Fruit fly (Drosophila melanogaster) whole organism, embryonic: ENCODE results near the gene CG3862.
A peak's percentile ranks its signal among the peaks of the same experiment; 100 is the strongest.

Experiments
- B-H2 ChIP-seq: fragments of 200-800 bp; sonication (Bioruptor generic); optimal IDR thresholded peaks from 2 replicates; lab custom pipeline; 2018; ENCODE audit warnings: missing biosample characterization, mild to moderate bottlenecking, missing genetic modification characterization
- BEAF-32 ChIP-seq: fragments of 200-800 bp; sonication (Bioruptor generic); optimal IDR thresholded peaks from 3 replicates; lab custom pipeline; 2017; ENCODE audit warnings: missing biosample characterization, missing genetic modification characterization, mild to moderate bottlenecking, moderate library complexity, missing genetic modification reagents
- CG12104 ChIP-seq: fragments of 200-800 bp; sonication (Bioruptor generic); optimal IDR thresholded peaks from 3 replicates; lab custom pipeline; 2016; ENCODE audit warnings: missing biosample characterization, missing genetic modification characterization
- CG13775 ChIP-seq: fragments of 200-800 bp; sonication (Bioruptor generic); optimal IDR thresholded peaks from 3 replicates; lab custom pipeline; 2017; ENCODE audit warnings: missing biosample characterization, mild to moderate bottlenecking, missing genetic modification characterization
- CG14667 ChIP-seq: fragments of 200-800 bp; sonication (Bioruptor generic); IDR thresholded peaks from 2 replicates; pipeline ENCODE4 v1.3.6; 2022; ENCODE audit warnings: missing biosample characterization, missing genetic modification characterization
- CG15696 ChIP-seq: fragments of 200-800 bp; sonication (Bioruptor generic); optimal IDR thresholded peaks from 2 replicates; lab custom pipeline; 2019; ENCODE audit warnings: missing biosample characterization, mild to moderate bottlenecking, missing genetic modification characterization, moderate library complexity
- CG17359 ChIP-seq: fragments of 200-800 bp; sonication (Bioruptor generic); optimal IDR thresholded peaks from 3 replicates; lab custom pipeline; 2018; ENCODE audit warnings: missing biosample characterization, mild to moderate bottlenecking, missing genetic modification characterization, moderate library complexity
- CG1792 ChIP-seq: fragments of 200-800 bp; sonication (Bioruptor generic); optimal IDR thresholded peaks from 2 replicates; lab custom pipeline; 2016; ENCODE audit warnings: missing biosample characterization, missing genetic modification characterization
- CG1832 ChIP-seq: fragments of 200-800 bp; sonication (Bioruptor generic); optimal IDR thresholded peaks from 2 replicates; lab custom pipeline; 2017; ENCODE audit warnings: missing biosample characterization, mild to moderate bottlenecking, missing genetic modification characterization, inconsistent platforms
- CG18619 ChIP-seq: fragments of 200-800 bp; sonication (Bioruptor generic); optimal IDR thresholded peaks from 3 replicates; lab custom pipeline; 2017; ENCODE audit warnings: missing biosample characterization, mild to moderate bottlenecking, missing genetic modification characterization
- CG2712 ChIP-seq: fragments of 200-800 bp; optimal IDR thresholded peaks from 3 replicates; lab custom pipeline; 2019; ENCODE audit warnings: missing biosample characterization, mild to moderate bottlenecking, missing genetic modification characterization, moderate library complexity
- CG2889 ChIP-seq: fragments of 200-800 bp; sonication (Bioruptor generic); IDR thresholded peaks from 3 replicates; pipeline ENCODE4 v1.3.6; 2022; ENCODE audit warnings: missing biosample characterization, missing genetic modification characterization
- CG3726 ChIP-seq: fragments of 200-800 bp; sonication (Bioruptor generic); IDR thresholded peaks from 3 replicates; pipeline ENCODE4, ENCODE4 v1.3.6; 2022; ENCODE audit warnings: missing biosample characterization, missing genetic modification characterization
- CG3995 ChIP-seq: fragments of 200-800 bp; sonication (Bioruptor generic); optimal IDR thresholded peaks from 3 replicates; lab custom pipeline; 2016; ENCODE audit warnings: missing biosample characterization, missing genetic modification characterization
- CG5953 ChIP-seq: fragments of 200-800 bp; sonication (Bioruptor generic); IDR thresholded peaks from 2 replicates; pipeline ENCODE4 v1.3.6; 2022; ENCODE audit warnings: missing biosample characterization, missing genetic modification characterization
- CG6791 ChIP-seq: fragments of 200-800 bp; sonication (Bioruptor generic); IDR thresholded peaks from 3 replicates; pipeline ENCODE4 v1.3.6; 2022; ENCODE audit warnings: missing biosample characterization, missing genetic modification characterization; ENCODE audit not compliant: partially characterized antibody
- CG9727 ChIP-seq: fragments of 200-800 bp; sonication (Bioruptor generic); optimal IDR thresholded peaks from 3 replicates; lab custom pipeline; 2017; ENCODE audit warnings: missing biosample characterization, mild to moderate bottlenecking, missing genetic modification characterization
- CG9876 ChIP-seq: fragments of 200-800 bp; sonication (Bioruptor generic); optimal IDR thresholded peaks from 2 replicates; lab custom pipeline; 2016; ENCODE audit warnings: missing biosample characterization, missing genetic modification characterization
- Dfd ChIP-seq, 2 experiments: fragments of >200 bp; optimal IDR thresholded peaks; 2 replicates each; lab custom pipeline; 2017; ENCODE audit warnings: missing biosample characterization in 2 of 2, missing genetic modification characterization in 2 of 2
- Dip2 ChIP-seq: fragments of 200-800 bp; sonication (Bioruptor generic); IDR thresholded peaks from 2 replicates; pipeline ENCODE4 v1.3.6; 2022; ENCODE audit warnings: missing biosample characterization, missing genetic modification characterization
- Dp ChIP-seq: fragments of 200-800 bp; sonication (Bioruptor generic); optimal IDR thresholded peaks from 2 replicates; lab custom pipeline; 2018; ENCODE audit warnings: missing biosample characterization, mild to moderate bottlenecking, missing genetic modification characterization, moderate library complexity
- Fer3 ChIP-seq: fragments of 200-800 bp; sonication (Bioruptor generic); optimal IDR thresholded peaks from 2 replicates; lab custom pipeline; 2018; ENCODE audit warnings: missing biosample characterization, mild to moderate bottlenecking, missing genetic modification characterization, moderate library complexity
- H15 ChIP-seq: fragments of 200-800 bp; sonication (Bioruptor generic); IDR thresholded peaks from 3 replicates; pipeline ENCODE4 v1.3.6; 2022; ENCODE audit warnings: missing biosample characterization, missing genetic modification characterization
- HLH3B ChIP-seq: fragments of 200-800 bp; sonication (Bioruptor generic); IDR thresholded peaks from 2 replicates; pipeline ENCODE4 v1.3.6; 2022; ENCODE audit warnings: missing biosample characterization, missing genetic modification characterization
- HLH4C ChIP-seq: fragments of 200-800 bp; sonication (Bioruptor generic); IDR thresholded peaks from 3 replicates; pipeline ENCODE4 v1.3.6; 2022; ENCODE audit warnings: missing biosample characterization, missing genetic modification characterization; ENCODE audit not compliant: partially characterized antibody
- HmgZ ChIP-seq: fragments of 200-800 bp; sonication (Bioruptor generic); optimal IDR thresholded peaks from 2 replicates; lab custom pipeline; 2018; ENCODE audit warnings: missing biosample characterization, mild to moderate bottlenecking, missing genetic modification characterization
- Neu2 ChIP-seq: fragments of 200-800 bp; sonication (Bioruptor generic); optimal IDR thresholded peaks from 3 replicates; lab custom pipeline; 2016; ENCODE audit warnings: missing biosample characterization, missing genetic modification characterization, borderline replicate concordance
- Vsx1 ChIP-seq: fragments of 200-800 bp; sonication (Bioruptor generic); optimal IDR thresholded peaks from 2 replicates; lab custom pipeline; 2017; ENCODE audit warnings: missing biosample characterization, mild to moderate bottlenecking, missing genetic modification characterization, missing genetic modification reagents
- amos ChIP-seq: fragments of 200-800 bp; sonication (Bioruptor generic); IDR thresholded peaks from 2 replicates; pipeline ENCODE4 v1.3.6; 2022; ENCODE audit warnings: missing biosample characterization, missing genetic modification characterization; ENCODE audit not compliant: partially characterized antibody
- aop ChIP-seq: fragments of 200-800 bp; sonication (Bioruptor generic); IDR thresholded peaks from 2 replicates; pipeline ENCODE4 v1.3.6; 2022; ENCODE audit warnings: missing biosample characterization, missing genetic modification characterization
- bsh ChIP-seq, 2 experiments: fragments of 200-800 bp; sonication (Bioruptor generic); optimal IDR thresholded peaks; 2 replicates each; lab custom pipeline; 2017 to 2018; ENCODE audit warnings: mild to moderate bottlenecking in 2 of 2, missing biosample characterization in 2 of 2, missing genetic modification characterization in 2 of 2, moderate library complexity in 1 of 2
- chif ChIP-seq, 2 experiments: fragments of 200-800 bp; sonication (Bioruptor generic); optimal IDR thresholded peaks; 3 replicates each; lab custom pipeline; 2016; ENCODE audit warnings: missing biosample characterization in 2 of 2, missing genetic modification characterization in 2 of 2
- dati ChIP-seq: fragments of 200-800 bp; sonication (Bioruptor generic); IDR thresholded peaks from 2 replicates; pipeline ENCODE4 v1.3.6; 2022; ENCODE audit warnings: missing biosample characterization, missing genetic modification characterization
- ewg ChIP-seq: fragments of 200-800 bp; sonication (Bioruptor generic); optimal IDR thresholded peaks from 3 replicates; lab custom pipeline; 2017; ENCODE audit warnings: mild to moderate bottlenecking, missing biosample characterization, missing genetic modification reagents, missing genetic modification characterization
- grau ChIP-seq: fragments of 200-800 bp; optimal IDR thresholded peaks from 3 replicates; lab custom pipeline; 2019; ENCODE audit warnings: missing biosample characterization, mild to moderate bottlenecking, missing genetic modification characterization, moderate library complexity
- ham ChIP-seq: fragments of 200-800 bp; sonication (Bioruptor generic); IDR thresholded peaks from 2 replicates; pipeline ENCODE4 v1.3.6; 2022; ENCODE audit warnings: missing biosample characterization, missing genetic modification characterization
- hbn ChIP-seq: fragments of 200-800 bp; sonication (Bioruptor generic); IDR thresholded peaks from 2 replicates; pipeline ENCODE4 v1.3.6; 2022; ENCODE audit warnings: missing biosample characterization, missing genetic modification characterization; ENCODE audit not compliant: partially characterized antibody
- hkb ChIP-seq, 2 experiments: fragments of 200-800 bp in 1 of 2; fragments of >200 bp in 1 of 2; sonication (Bioruptor generic) in 1 of 2; IDR thresholded peaks in 1 of 2; optimal IDR thresholded peaks in 1 of 2; 2 replicates each; pipeline versions ENCODE4 v1.3.6 to Lab custom; 2017 to 2022; ENCODE audit warnings: missing biosample characterization in 1 of 2, missing genetic modification characterization in 1 of 2
- hth ChIP-seq: fragments of >200 bp; optimal IDR thresholded peaks from 2 replicates; lab custom pipeline; 2017; ENCODE audit warnings: inconsistent platforms
- insv ChIP-seq, 2 experiments: fragments of 200-800 bp; sonication (Bioruptor generic); optimal IDR thresholded peaks; 3 replicates each; lab custom pipeline; 2016 to 2018; ENCODE audit warnings: missing biosample characterization in 2 of 2, missing genetic modification characterization in 2 of 2
- jing ChIP-seq: fragments of 200-800 bp; sonication (Bioruptor generic); optimal IDR thresholded peaks from 2 replicates; lab custom pipeline; 2018; ENCODE audit warnings: missing biosample characterization, mild to moderate bottlenecking, missing genetic modification characterization
- lab ChIP-seq: fragments of 200-800 bp; sonication (Bioruptor generic); optimal IDR thresholded peaks from 3 replicates; lab custom pipeline; 2017; ENCODE audit warnings: missing biosample characterization, missing genetic modification characterization, mild to moderate bottlenecking, moderate library complexity, missing genetic modification reagents
- oc ChIP-seq: fragments of 200-800 bp; sonication (Bioruptor generic); optimal IDR thresholded peaks from 2 replicates; lab custom pipeline; 2018; ENCODE audit warnings: missing biosample characterization, mild to moderate bottlenecking, missing genetic modification characterization, moderate library complexity
- onecut ChIP-seq: fragments of 200-800 bp; sonication (Bioruptor generic); IDR thresholded peaks from 2 replicates; pipeline ENCODE4 v1.3.6; 2022; ENCODE audit warnings: missing biosample characterization, missing genetic modification characterization
- pho ChIP-seq: fragments of 200-800 bp; sonication (Bioruptor generic); optimal IDR thresholded peaks from 2 replicates; lab custom pipeline; 2016; ENCODE audit warnings: missing biosample characterization, missing genetic modification characterization
- prd ChIP-seq, 3 experiments: fragments of >200 bp in 2 of 3; fragments of 200-800 bp in 1 of 3; sonication (Bioruptor generic) in 1 of 3; optimal IDR thresholded peaks in 2 of 3; IDR thresholded peaks in 1 of 3; 2 replicates in 2 of 3; 3 replicates in 1 of 3; pipeline versions ENCODE4 v1.3.6 to Lab custom; 2017 to 2022; ENCODE audit warnings: missing biosample characterization in 1 of 3, missing genetic modification characterization in 1 of 3
- rib ChIP-seq: fragments of 200-800 bp; sonication (Bioruptor generic); IDR thresholded peaks from 2 replicates; pipeline ENCODE4 v1.3.6; 2022; ENCODE audit warnings: missing biosample characterization, missing genetic modification characterization
- tup ChIP-seq: fragments of 200-800 bp; sonication (Bioruptor generic); optimal IDR thresholded peaks from 2 replicates; lab custom pipeline; 2016; ENCODE audit warnings: missing biosample characterization, mild to moderate bottlenecking, missing genetic modification characterization, moderate library complexity

Gene CG3862

dm6 chr2L:821242-821985 is 4.2 kb downstream of the CG3862 start, which contains the start of gene CG3662 (continued):
- no peak for TF ChIP-seq insv (GFP tag; optimal IDR thresholded peaks at IDR 0.05; lab: Kevin White, UChicago)
- TF ChIP-seq CG18619, result no peak
- TF ChIP-seq CG17359 (tag; lab: Kevin White, UChicago), result no peak
- TF ChIP-seq prd (optimal IDR thresholded peaks at IDR 0.05; lab: Kevin White, UChicago), result no peak
- no peak for TF ChIP-seq prd (GFP tag; IDR thresholded peaks at IDR 0.05; lab: Robert Waterston, UW)
- TF ChIP-seq Vsx1, result no peak
- TF ChIP-seq Dip2 (GFP tag; lab: Robert Waterston, UW), result no peak
- TF ChIP-seq HmgZ (tag; lab: Kevin White, UChicago), result peak; percentile 82
- TF ChIP-seq CG9876 (GFP tag; lab: Kevin White, UChicago), result no peak
- TF ChIP-seq Dfd (GFP tag; optimal IDR thresholded peaks at IDR 0.05; lab: Kevin White, UChicago), result no peak
- TF ChIP-seq CG9727 (GFP tag; lab: Kevin White, UChicago), result no peak
- no peak for TF ChIP-seq CG5953 (GFP tag; lab: Robert Waterston, UW)
- TF ChIP-seq CG1832 (GFP tag; lab: Kevin White, UChicago), result no peak
- no peak for TF ChIP-seq CG1792 (GFP tag; lab: Kevin White, UChicago)
- no peak for TF ChIP-seq CG2889
- TF ChIP-seq ewg (GFP tag; lab: Kevin White, UChicago), result peak; percentile 94
- TF ChIP-seq Neu2, result no peak
- peak; percentile 52 for TF ChIP-seq BEAF-32
- TF ChIP-seq jing (GFP tag; lab: Kevin White, UChicago), result no peak
- TF ChIP-seq amos (GFP tag; lab: Robert Waterston, UW), result peak; percentile 46; the same call in 1 of the 2 replicates
- TF ChIP-seq CG14667, result no peak
- TF ChIP-seq hth (lab: Kevin White, UChicago), result no peak
- no peak for TF ChIP-seq CG6791 (GFP tag; lab: Robert Waterston, UW)
- no peak for TF ChIP-seq tup
- peak; percentile 19 for TF ChIP-seq grau (tag; lab: Kevin White, UChicago)
- no peak for TF ChIP-seq dati (GFP tag; lab: Robert Waterston, UW)
- TF ChIP-seq HLH4C (GFP tag; lab: Robert Waterston, UW), result 0 out of 3 replicates have a peak, but pooled peaks have one; percentile 20
- no peak for TF ChIP-seq CG12104 (GFP tag; lab: Kevin White, UChicago)
- TF ChIP-seq CG3995 (GFP tag; lab: Kevin White, UChicago), result no peak
- peak; percentile 29 for TF ChIP-seq CG2712
- TF ChIP-seq B-H2 (GFP tag; lab: Kevin White, UChicago), result peak; percentile 22
- no peak for TF ChIP-seq bsh (GFP tag; optimal IDR thresholded peaks at IDR 0.05; lab: Kevin White, UChicago)
- no peak for TF ChIP-seq ham (GFP tag; lab: Robert Waterston, UW)
- no peak for TF ChIP-seq CG3726
- TF ChIP-seq onecut (GFP tag; lab: Robert Waterston, UW), result peak; percentile 99
- TF ChIP-seq H15, result no peak
- no peak for TF ChIP-seq lab (GFP tag; lab: Kevin White, UChicago)
- peak; percentile 98 for TF ChIP-seq Dp (GFP tag; lab: Kevin White, UChicago)
- TF ChIP-seq CG15696 (tag; lab: Kevin White, UChicago), result no peak
- no peak for TF ChIP-seq CG13775 (GFP tag; lab: Kevin White, UChicago)
- TF ChIP-seq rib, result no peak
- TF ChIP-seq hbn, result no peak
- no peak for TF ChIP-seq hkb (optimal IDR thresholded peaks at IDR 0.05; lab: Kevin White, UChicago)
- no peak; the same call in 1 of the 2 replicates for TF ChIP-seq hkb (GFP tag; IDR thresholded peaks at IDR 0.05; lab: Robert Waterston, UW)
- TF ChIP-seq chif (GFP tag; optimal IDR thresholded peaks at IDR 0.05; lab: Kevin White, UChicago), result no peak
- TF ChIP-seq aop (GFP tag; lab: Robert Waterston, UW), result no peak
- TF ChIP-seq Fer3 (tag; lab: Kevin White, UChicago), result no peak
- no peak for TF ChIP-seq oc (tag; lab: Kevin White, UChicago)
- no peak for TF ChIP-seq pho (GFP tag; lab: Kevin White, UChicago)
- TF ChIP-seq HLH3B, result no peak
